Worm (Caenorhabditis elegans) whole organism, L3 larva: Measurements from ENCODE around the gene cyp-37A1.
A peak's percentile ranks its signal among the peaks of the same experiment; 100 is the strongest.

Experiments
- ZK546.5 ChIP-seq: sonication (generic microtip); optimal IDR thresholded peaks from 2 replicates; lab custom pipeline; 2017; ENCODE audit warnings: missing biosample characterization, missing genetic modification characterization
- aly-2 ChIP-seq: fragments of 150-350 bp; optimal IDR thresholded peaks from 2 replicates; lab custom pipeline; 2014; ENCODE audit warnings: missing biosample characterization, missing genetic modification characterization
- ama-1 ChIP-seq: fragments of 150-350 bp; optimal IDR thresholded peaks from 2 replicates; lab custom pipeline; 2018
- ceh-16 ChIP-seq: sonication (generic microtip); optimal IDR thresholded peaks from 2 replicates; lab custom pipeline; 2017; ENCODE audit warnings: missing biosample characterization, missing genetic modification characterization
- ceh-28 ChIP-seq: fragments of 150-350 bp; optimal IDR thresholded peaks from 2 replicates; lab custom pipeline; 2014; ENCODE audit warnings: missing biosample characterization, missing genetic modification reagents, missing genetic modification characterization
- ceh-82 ChIP-seq: fragments of 150-350 bp; optimal IDR thresholded peaks from 2 replicates; lab custom pipeline; 2014; ENCODE audit warnings: missing biosample characterization, missing genetic modification characterization
- daf-12 ChIP-seq: fragments of 150-350 bp; optimal IDR thresholded peaks from 2 replicates; lab custom pipeline; 2014; ENCODE audit warnings: missing biosample characterization, missing genetic modification reagents, missing genetic modification characterization
- egl-5 ChIP-seq: fragments of 150-350 bp; optimal IDR thresholded peaks from 2 replicates; lab custom pipeline; 2017; ENCODE audit warnings: missing biosample characterization, missing genetic modification reagents, missing genetic modification characterization, inconsistent platforms
- elt-2 ChIP-seq: sonication (generic microtip); optimal IDR thresholded peaks from 2 replicates; lab custom pipeline; 2016; ENCODE audit warnings: missing genetic modification reagents, mild to moderate bottlenecking, missing genetic modification characterization, missing compliant biosample characterization
- elt-3 ChIP-seq, 3 experiments: fragments of 150-350 bp in 1 of 3; sonication (generic microtip) in 2 of 3; optimal IDR thresholded peaks; 2 replicates in 2 of 3; 4 replicates in 1 of 3; lab custom pipeline; 2014 to 2017; ENCODE audit warnings: missing biosample characterization in 3 of 3, missing genetic modification characterization in 3 of 3
- fkh-10 ChIP-seq: sonication (generic microtip); optimal IDR thresholded peaks from 2 replicates; lab custom pipeline; 2017; ENCODE audit warnings: missing biosample characterization, missing genetic modification reagents, missing genetic modification characterization
- fkh-2 ChIP-seq: fragments of 150-350 bp; optimal IDR thresholded peaks from 2 replicates; lab custom pipeline; 2014; ENCODE audit warnings: missing biosample characterization, missing genetic modification reagents, missing genetic modification characterization
- fos-1 ChIP-seq: fragments of 150-350 bp; optimal IDR thresholded peaks from 2 replicates; lab custom pipeline; 2014; ENCODE audit warnings: missing biosample characterization, missing genetic modification characterization
- jun-1 ChIP-seq: fragments of 150-350 bp; optimal IDR thresholded peaks from 2 replicates; lab custom pipeline; 2014; ENCODE audit warnings: missing biosample characterization, missing genetic modification reagents, missing genetic modification characterization
- lin-39 ChIP-seq: fragments of 150-350 bp; optimal IDR thresholded peaks from 2 replicates; lab custom pipeline; 2018; ENCODE audit warnings: missing biosample characterization, missing genetic modification reagents, missing genetic modification characterization
- lsy-12 ChIP-seq: sonication (generic microtip); optimal IDR thresholded peaks from 2 replicates; lab custom pipeline; 2016; ENCODE audit warnings: mild to moderate bottlenecking, missing genetic modification characterization, missing compliant biosample characterization
- mml-1 ChIP-seq: fragments of 150-350 bp; sonication (generic microtip); optimal IDR thresholded peaks from 3 replicates; lab custom pipeline; 2014; ENCODE audit warnings: missing biosample characterization, missing genetic modification characterization
- nhr-23 ChIP-seq: fragments of 150-350 bp; optimal IDR thresholded peaks from 2 replicates; lab custom pipeline; 2014; ENCODE audit warnings: missing biosample characterization, missing genetic modification reagents, missing genetic modification characterization
- nhr-237 ChIP-seq: fragments of 150-350 bp; optimal IDR thresholded peaks from 2 replicates; lab custom pipeline; 2014; ENCODE audit warnings: missing biosample characterization, missing genetic modification characterization
- nhr-25 ChIP-seq: sonication (generic microtip); optimal IDR thresholded peaks from 2 replicates; lab custom pipeline; 2017; ENCODE audit warnings: missing biosample characterization, missing genetic modification characterization
- nhr-28 ChIP-seq: fragments of 150-350 bp; optimal IDR thresholded peaks from 2 replicates; lab custom pipeline; 2014; ENCODE audit warnings: missing biosample characterization, missing genetic modification characterization
- nhr-43 ChIP-seq: sonication (generic microtip); optimal IDR thresholded peaks from 2 replicates; lab custom pipeline; 2016; ENCODE audit warnings: mild to moderate bottlenecking, missing genetic modification characterization, missing compliant biosample characterization; ENCODE audit not compliant: poor library complexity, severe bottlenecking
- nhr-67 ChIP-seq: fragments of 150-350 bp; optimal IDR thresholded peaks from 2 replicates; lab custom pipeline; 2014; ENCODE audit warnings: missing biosample characterization, missing genetic modification characterization
- nhr-76 ChIP-seq: fragments of 150-350 bp; sonication (generic microtip); optimal IDR thresholded peaks from 5 replicates; lab custom pipeline; 2014; ENCODE audit warnings: missing biosample characterization, missing genetic modification characterization
- pha-4 ChIP-seq: fragments of 150-350 bp; optimal IDR thresholded peaks from 2 replicates; lab custom pipeline; 2014; ENCODE audit warnings: missing biosample characterization, missing genetic modification reagents, missing genetic modification characterization
- pqm-1 ChIP-seq: fragments of 150-350 bp; optimal IDR thresholded peaks from 2 replicates; lab custom pipeline; 2017; ENCODE audit warnings: missing biosample characterization, missing genetic modification characterization, inconsistent platforms
- sea-2 ChIP-seq: fragments of 150-350 bp; sonication (generic microtip); optimal IDR thresholded peaks from 4 replicates; lab custom pipeline; 2014; ENCODE audit warnings: missing biosample characterization, missing genetic modification reagents, missing genetic modification characterization
- skn-1 ChIP-seq: fragments of 150-350 bp; optimal IDR thresholded peaks from 2 replicates; lab custom pipeline; 2014; ENCODE audit warnings: missing biosample characterization, missing genetic modification characterization
- snpc-4 ChIP-seq: fragments of 150-350 bp; optimal IDR thresholded peaks from 2 replicates; lab custom pipeline; 2014; ENCODE audit warnings: missing biosample characterization, missing genetic modification characterization
- tbx-2 ChIP-seq: sonication (generic microtip); optimal IDR thresholded peaks from 2 replicates; lab custom pipeline; 2016; ENCODE audit warnings: mild to moderate bottlenecking, missing genetic modification characterization, missing compliant biosample characterization
- unc-39 ChIP-seq: sonication (generic microtip); optimal IDR thresholded peaks from 4 replicates; lab custom pipeline; 2017; ENCODE audit warnings: missing biosample characterization, missing genetic modification characterization
- unc-62 ChIP-seq: fragments of 150-350 bp; sonication (generic microtip); optimal IDR thresholded peaks from 4 replicates; lab custom pipeline; 2014; ENCODE audit warnings: missing biosample characterization, missing genetic modification reagents, missing genetic modification characterization
- zag-1 ChIP-seq: fragments of 150-350 bp; optimal IDR thresholded peaks from 2 replicates; lab custom pipeline; 2014; ENCODE audit warnings: missing biosample characterization, missing genetic modification characterization

The cyp-37A1 gene

ce11 chrII:13982247-13982646, 34.5 kb downstream of the cyp-37A1 start:
- TF ChIP-seq jun-1 (tag; lab: Kevin White, UChicago) (no peak), tbx-2 (tag; lab: Kevin White, UChicago) (no peak), sea-2 (GFP tag; lab: Kevin White, UChicago) (no peak), nhr-43 (tag; lab: Kevin White, UChicago) (no peak), aly-2 (tag; lab: Kevin White, UChicago) (no peak), nhr-23 (tag; lab: Kevin White, UChicago) (no peak), daf-12 (no peak), nhr-28 (tag; lab: Kevin White, UChicago) (no peak), elt-2 (no peak), fkh-10 (GFP tag; lab: Kevin White, UChicago) (no peak), fos-1 (tag; lab: Kevin White, UChicago) (no peak), nhr-25 (tag; lab: Kevin White, UChicago) (no peak), unc-39 (tag; lab: Kevin White, UChicago) (no peak), elt-3 (tag; optimal IDR thresholded peaks at IDR 0.05; lab: Kevin White, UChicago) (no peak), pha-4 (tag; lab: Kevin White, UChicago) (no peak), ZK546.5 (tag; lab: Kevin White, UChicago) (no peak), ceh-82 (tag; lab: Kevin White, UChicago) (no peak)

DNA sequence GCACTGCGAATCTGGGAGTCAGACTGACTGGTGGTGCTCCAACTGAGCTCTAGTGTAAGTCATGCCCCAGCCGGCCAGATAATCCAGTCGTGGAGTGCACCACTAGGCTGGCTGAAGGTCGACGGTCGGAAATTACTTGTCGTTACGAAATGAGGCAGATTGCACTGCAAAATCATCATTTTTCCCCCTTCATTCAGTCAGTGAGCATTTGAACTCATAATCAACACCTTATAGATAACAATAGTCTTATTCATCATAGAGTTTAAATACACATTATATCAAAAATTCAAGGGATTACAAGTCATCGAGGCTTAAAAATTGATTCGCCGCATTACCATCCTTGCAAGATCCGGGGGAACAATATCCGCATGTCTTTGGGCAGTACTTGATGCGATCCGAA, 34.9 kb downstream of the cyp-37A1 start:
- TF ChIP-seq skn-1 (peak; percentile 30), egl-5 (tag; lab: Kevin White, UChicago) (no peak), ceh-16 (tag; lab: Kevin White, UChicago) (no peak), lsy-12 (no peak), pqm-1 (peak; percentile 53), nhr-67 (tag; lab: Kevin White, UChicago) (no peak), ceh-28 (tag; lab: Kevin White, UChicago) (no peak), elt-2 (peak; percentile 34)

DNA sequence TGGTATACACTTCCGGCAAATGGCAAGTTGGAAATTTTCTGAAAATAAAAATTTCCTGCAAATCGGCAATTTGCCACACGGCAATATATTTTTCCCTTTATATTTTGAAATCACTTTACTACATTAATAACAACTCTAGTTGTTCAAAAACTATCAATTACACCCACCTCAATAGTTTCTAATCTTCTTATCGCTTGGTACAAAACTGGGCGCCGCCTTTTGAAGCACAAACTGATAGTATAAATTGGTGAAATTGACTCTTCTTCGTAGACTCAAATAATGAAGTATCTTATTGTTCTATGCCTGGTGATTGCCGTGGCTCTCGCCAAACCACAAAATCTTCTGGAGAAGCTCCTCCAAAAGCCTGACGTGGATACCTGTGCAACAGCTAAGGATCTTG, 35.7 kb downstream of the cyp-37A1 start, which contains the start of gene Y39G8B.9:
TSS of gene Y39G8B.9 (plus strand) at position 269 of the 400 bp plus-strand sequence.
- no peak for TF ChIP-seq egl-5 (tag; lab: Kevin White, UChicago)
- TF ChIP-seq nhr-76 (tag; lab: Kevin White, UChicago) = no peak
- peak; percentile 5 for TF ChIP-seq pqm-1
- TF ChIP-seq pha-4 (tag; lab: Kevin White, UChicago) = peak; percentile 0
- peak; percentile 61 for TF ChIP-seq elt-2

ce11 chrII:13979833-13980513, 36.8 kb downstream of the cyp-37A1 start, which contains the start of gene sre-48:
sre-48 (minus strand) TSS chrII:13979883.
- TF ChIP-seq fkh-2 (tag; lab: Kevin White, UChicago) = no peak
- no peak for TF ChIP-seq skn-1
- peak; percentile 73 for TF ChIP-seq pqm-1
- TF ChIP-seq jun-1 (tag; lab: Kevin White, UChicago) = peak; percentile 85
- peak; percentile 47 for TF ChIP-seq pha-4 (tag; lab: Kevin White, UChicago)
- TF ChIP-seq elt-2 = peak; percentile 92

DNA sequence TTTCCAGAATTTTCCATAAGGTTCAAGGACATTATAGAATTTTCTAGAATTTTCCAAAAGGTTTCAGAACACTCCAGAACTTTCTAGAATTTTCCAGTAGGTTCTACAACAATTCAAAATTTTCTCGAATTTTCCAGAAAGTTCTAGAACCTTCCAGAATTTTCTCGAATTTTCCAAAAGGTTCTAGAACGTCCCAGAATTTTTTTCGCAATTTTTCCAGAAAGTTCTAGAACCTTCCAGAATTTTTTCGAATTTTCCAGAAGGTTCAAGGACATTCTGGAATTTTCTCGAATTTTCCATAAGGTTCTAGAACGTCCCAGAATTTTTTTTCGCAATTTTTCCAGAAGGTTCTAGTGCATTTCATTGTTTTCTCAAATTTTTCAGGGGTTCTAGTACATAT, 39.1 kb downstream of the cyp-37A1 start:
- TF ChIP-seq elt-2 (no peak), pha-4 (tag; lab: Kevin White, UChicago) (no peak), ZK546.5 (tag; lab: Kevin White, UChicago) (no peak), ama-1 (lab: Kevin White, UChicago) (no peak), lin-39 (tag; lab: Kevin White, UChicago) (no peak), zag-1 (tag; lab: Kevin White, UChicago) (no peak), ceh-28 (tag; lab: Kevin White, UChicago) (no peak), mml-1 (no peak), unc-62 (GFP tag; lab: Kevin White, UChicago) (no peak), nhr-237 (no peak), sea-2 (GFP tag; lab: Kevin White, UChicago) (no peak), jun-1 (tag; lab: Kevin White, UChicago) (no peak), snpc-4 (tag; lab: Kevin White, UChicago) (no peak), tbx-2 (tag; lab: Kevin White, UChicago) (no peak), pqm-1 (no peak)
